Fruit fly (Drosophila melanogaster) whole organism, prepupa: ENCODE measurements around the gene CG33920.
A peak's percentile ranks its signal among the peaks of the same experiment; 100 is the strongest.

Experiments
- Blimp-1 ChIP-seq: fragments of 200-800 bp; sonication (Bioruptor generic); optimal IDR thresholded peaks from 3 replicates; lab custom pipeline; 2017; ENCODE audit warnings: missing biosample characterization, missing genetic modification characterization, mild to moderate bottlenecking, moderate library complexity, missing genetic modification reagents
- CG10631 ChIP-seq: fragments of 200-800 bp; sonication (Bioruptor generic); optimal IDR thresholded peaks from 2 replicates; lab custom pipeline; 2016; ENCODE audit warnings: missing biosample characterization, missing genetic modification characterization
- CG10669 ChIP-seq: fragments of 200-800 bp; sonication (Bioruptor generic); optimal IDR thresholded peaks from 3 replicates; lab custom pipeline; 2018; ENCODE audit warnings: missing biosample characterization, mild to moderate bottlenecking, missing genetic modification characterization, moderate library complexity
- CG11294 ChIP-seq: fragments of 200-800 bp; sonication (Bioruptor generic); IDR thresholded peaks from 2 replicates; pipeline ENCODE4 v1.3.6; 2022; ENCODE audit warnings: missing biosample characterization, missing genetic modification characterization
- CG11762 ChIP-seq: fragments of 200-800 bp; sonication (Bioruptor generic); optimal IDR thresholded peaks from 3 replicates; lab custom pipeline; 2016; ENCODE audit warnings: missing biosample characterization, missing genetic modification characterization; ENCODE audit not compliant: insufficient read depth
- CG11902 ChIP-seq: fragments of 200-800 bp; sonication (Bioruptor generic); optimal IDR thresholded peaks from 3 replicates; lab custom pipeline; 2016; ENCODE audit warnings: missing biosample characterization, missing genetic modification characterization
- CG15336 ChIP-seq: fragments of 200-800 bp; sonication (Bioruptor generic); IDR thresholded peaks from 2 replicates; pipeline ENCODE4 v1.3.6; 2022; ENCODE audit warnings: missing biosample characterization, missing genetic modification characterization
- CG1621 ChIP-seq: fragments of 200-800 bp; sonication (Bioruptor generic); optimal IDR thresholded peaks from 3 replicates; lab custom pipeline; 2018; ENCODE audit warnings: missing biosample characterization, mild to moderate bottlenecking, missing genetic modification characterization
- CG3032 ChIP-seq: fragments of 200-800 bp; optimal IDR thresholded peaks from 2 replicates; lab custom pipeline; 2019; ENCODE audit warnings: missing biosample characterization, mild to moderate bottlenecking, missing genetic modification characterization, moderate library complexity
- CG31627 ChIP-seq: fragments of 200-800 bp; sonication (Bioruptor generic); optimal IDR thresholded peaks from 3 replicates; lab custom pipeline; 2016; ENCODE audit warnings: missing biosample characterization, missing genetic modification characterization
- CG34406 ChIP-seq: fragments of 200-800 bp; sonication (Bioruptor generic); optimal IDR thresholded peaks from 3 replicates; lab custom pipeline; 2016; ENCODE audit warnings: missing biosample characterization, missing genetic modification characterization
- CG3919 ChIP-seq: fragments of 200-800 bp; sonication (Bioruptor generic); optimal IDR thresholded peaks from 3 replicates; lab custom pipeline; 2016; ENCODE audit warnings: missing biosample characterization, missing genetic modification characterization
- CG4318 ChIP-seq: fragments of 200-800 bp; sonication (Bioruptor generic); optimal IDR thresholded peaks from 3 replicates; lab custom pipeline; 2017; ENCODE audit warnings: missing biosample characterization, mild to moderate bottlenecking, missing genetic modification characterization
- CG6163 ChIP-seq: fragments of 200-800 bp; sonication (Bioruptor generic); IDR thresholded peaks from 3 replicates; pipeline ENCODE4 v1.3.6; 2022; ENCODE audit warnings: missing biosample characterization, missing genetic modification characterization
- CG6276 ChIP-seq: fragments of 200-800 bp; sonication (Bioruptor generic); optimal IDR thresholded peaks from 2 replicates; lab custom pipeline; 2017; ENCODE audit warnings: missing biosample characterization, mild to moderate bottlenecking, missing genetic modification characterization
- CG6808 ChIP-seq: fragments of 200-800 bp; sonication (Bioruptor generic); optimal IDR thresholded peaks from 3 replicates; lab custom pipeline; 2017; ENCODE audit warnings: missing biosample characterization, missing genetic modification characterization, mild to moderate bottlenecking, moderate library complexity, missing genetic modification reagents
- CG7368 ChIP-seq: fragments of 200-800 bp; sonication (Bioruptor generic); optimal IDR thresholded peaks from 3 replicates; lab custom pipeline; 2016; ENCODE audit warnings: missing biosample characterization, missing genetic modification characterization
- CG8119 ChIP-seq: fragments of 200-800 bp; sonication (Bioruptor generic); IDR thresholded peaks from 3 replicates; pipeline ENCODE4 v1.3.6; 2022; ENCODE audit warnings: missing biosample characterization, missing genetic modification characterization
- Eip75B ChIP-seq: fragments of 200-800 bp; sonication (Bioruptor generic); optimal IDR thresholded peaks from 3 replicates; lab custom pipeline; 2016; ENCODE audit warnings: missing biosample characterization, missing genetic modification characterization
- Eip78C ChIP-seq: fragments of 200-800 bp; sonication (Bioruptor generic); peaks from one replicate; lab custom pipeline; 2016; ENCODE audit warnings: missing biosample characterization, missing genetic modification characterization
- Eip93F ChIP-seq: fragments of 200-800 bp; sonication (Bioruptor generic); optimal IDR thresholded peaks from 2 replicates; lab custom pipeline; 2016; ENCODE audit warnings: missing biosample characterization, mild to moderate bottlenecking, missing genetic modification characterization
- Ets21C ChIP-seq: fragments of 200-800 bp; sonication (Bioruptor generic); optimal IDR thresholded peaks from 3 replicates; lab custom pipeline; 2016; ENCODE audit warnings: missing biosample characterization, missing genetic modification characterization
- Ets96B ChIP-seq: fragments of 200-800 bp; optimal IDR thresholded peaks from 2 replicates; lab custom pipeline; 2019; ENCODE audit warnings: missing biosample characterization, mild to moderate bottlenecking, missing genetic modification characterization, moderate library complexity
- Gug ChIP-seq: fragments of 200-800 bp; sonication (Bioruptor generic); IDR thresholded peaks from 2 replicates; pipeline ENCODE4 v1.3.6; 2022; ENCODE audit warnings: missing biosample characterization, missing genetic modification characterization
- Hr38 ChIP-seq: sonication (Bioruptor generic); optimal IDR thresholded peaks from 2 replicates; lab custom pipeline; 2016; ENCODE audit warnings: missing biosample characterization, missing genetic modification characterization
- Hr4 ChIP-seq: fragments of 200-800 bp; sonication (Bioruptor generic); optimal IDR thresholded peaks from 3 replicates; lab custom pipeline; 2016; ENCODE audit warnings: missing biosample characterization, missing genetic modification characterization
- Met ChIP-seq: fragments of 200-800 bp; sonication (Bioruptor generic); optimal IDR thresholded peaks from 3 replicates; lab custom pipeline; 2016; ENCODE audit warnings: missing biosample characterization, missing genetic modification characterization
- OdsH ChIP-seq: fragments of 200-800 bp; sonication (Bioruptor generic); optimal IDR thresholded peaks from 3 replicates; lab custom pipeline; 2016; ENCODE audit warnings: missing biosample characterization, missing genetic modification characterization
- Smox ChIP-seq: fragments of 200-800 bp; sonication (Bioruptor generic); optimal IDR thresholded peaks from 3 replicates; lab custom pipeline; 2016; ENCODE audit warnings: missing biosample characterization, missing genetic modification characterization
- Sox14 ChIP-seq: fragments of 200-800 bp; sonication (Bioruptor generic); optimal IDR thresholded peaks from 3 replicates; lab custom pipeline; 2016; ENCODE audit warnings: missing biosample characterization, missing genetic modification characterization
- Sox15 ChIP-seq: fragments of 200-800 bp; sonication (Bioruptor generic); optimal IDR thresholded peaks from 3 replicates; lab custom pipeline; 2016; ENCODE audit warnings: missing biosample characterization, missing genetic modification characterization
- achi ChIP-seq: fragments of 200-800 bp; sonication (Bioruptor generic); optimal IDR thresholded peaks from 3 replicates; lab custom pipeline; 2016; ENCODE audit warnings: missing biosample characterization, missing genetic modification characterization
- acj6 ChIP-seq: fragments of 200-800 bp; sonication (Bioruptor generic); optimal IDR thresholded peaks from 3 replicates; lab custom pipeline; 2016; ENCODE audit warnings: missing biosample characterization, missing genetic modification characterization
- cyc ChIP-seq: fragments of 200-800 bp; sonication (Bioruptor generic); optimal IDR thresholded peaks from 3 replicates; lab custom pipeline; 2016; ENCODE audit warnings: missing biosample characterization, missing genetic modification characterization
- dac ChIP-seq: fragments of 200-800 bp; sonication (Bioruptor generic); optimal IDR thresholded peaks from 2 replicates; lab custom pipeline; 2017; ENCODE audit warnings: missing biosample characterization, mild to moderate bottlenecking, missing genetic modification characterization
- dsx ChIP-seq: fragments of 200-800 bp; optimal IDR thresholded peaks from 3 replicates; lab custom pipeline; 2019; ENCODE audit warnings: missing biosample characterization, mild to moderate bottlenecking, missing genetic modification characterization, moderate library complexity; ENCODE audit not compliant: poor library complexity, severe bottlenecking
- eg ChIP-seq: fragments of 200-800 bp; sonication (Bioruptor generic); IDR thresholded peaks from 3 replicates; pipeline ENCODE4 v1.3.6; 2022; ENCODE audit warnings: missing biosample characterization, missing genetic modification characterization
- esn ChIP-seq: fragments of 200-800 bp; sonication (Bioruptor generic); optimal IDR thresholded peaks from 2 replicates; lab custom pipeline; 2016; ENCODE audit warnings: missing biosample characterization, mild to moderate bottlenecking, missing genetic modification characterization, moderate library complexity
- fd59A ChIP-seq: fragments of 200-800 bp; sonication (Bioruptor generic); optimal IDR thresholded peaks from 2 replicates; lab custom pipeline; 2017; ENCODE audit warnings: missing biosample characterization, mild to moderate bottlenecking, missing genetic modification characterization, missing genetic modification reagents
- fkh ChIP-seq: fragments of 200-800 bp; sonication (Bioruptor generic); optimal IDR thresholded peaks from 3 replicates; lab custom pipeline; 2017; ENCODE audit warnings: missing biosample characterization, mild to moderate bottlenecking, missing genetic modification characterization, moderate library complexity
- lz ChIP-seq: fragments of 200-800 bp; sonication (Bioruptor generic); optimal IDR thresholded peaks from 3 replicates; lab custom pipeline; 2016; ENCODE audit warnings: missing biosample characterization, missing genetic modification characterization
- net ChIP-seq: fragments of 200-800 bp; sonication (Bioruptor generic); optimal IDR thresholded peaks from 3 replicates; lab custom pipeline; 2016; ENCODE audit warnings: missing biosample characterization, missing genetic modification characterization
- spab ChIP-seq: fragments of 200-800 bp; sonication (Bioruptor generic); optimal IDR thresholded peaks from 2 replicates; lab custom pipeline; 2017; ENCODE audit warnings: missing biosample characterization, mild to moderate bottlenecking, missing genetic modification characterization, missing genetic modification reagents
- svp ChIP-seq: fragments of 200-800 bp; sonication (Bioruptor generic); peaks from one replicate; lab custom pipeline; 2016; ENCODE audit warnings: missing biosample characterization, missing genetic modification characterization
- topi ChIP-seq: fragments of 200-800 bp; sonication (Bioruptor generic); optimal IDR thresholded peaks from 3 replicates; lab custom pipeline; 2016; ENCODE audit warnings: missing biosample characterization, missing genetic modification characterization
- vri ChIP-seq: fragments of 200-800 bp; sonication (Bioruptor generic); optimal IDR thresholded peaks from 3 replicates; lab custom pipeline; 2016; ENCODE audit warnings: missing biosample characterization, mild to moderate bottlenecking, missing genetic modification characterization

The CG33920 gene

dm6 chr3R:31062344-31062964 lies 17.5 kb upstream of the CG33920 start (continued):
- TF ChIP-seq spab (GFP tag; lab: Kevin White, UChicago) (peak; percentile 74), CG6276 (GFP tag; lab: Kevin White, UChicago) (peak; percentile 58), CG3919 (GFP tag; lab: Kevin White, UChicago) (peak; percentile 35), CG34406 (GFP tag; lab: Kevin White, UChicago) (peak; percentile 66), Met (GFP tag; lab: Kevin White, UChicago) (peak; percentile 63), vri (GFP tag; lab: Kevin White, UChicago) (peak; percentile 64), net (GFP tag; lab: Kevin White, UChicago) (peak; percentile 85), lz (GFP tag; lab: Kevin White, UChicago) (peak; percentile 56), CG3032 (peak; percentile 71), CG11294 (GFP tag; lab: Robert Waterston, UW) (peak; percentile 39; the same call in 1 of the 2 replicates), Eip75B (peak; percentile 18), CG11762 (GFP tag; lab: Kevin White, UChicago) (peak; percentile 25)
- TF ChIP-seq, all 60 proteins: peak for 53

DNA sequence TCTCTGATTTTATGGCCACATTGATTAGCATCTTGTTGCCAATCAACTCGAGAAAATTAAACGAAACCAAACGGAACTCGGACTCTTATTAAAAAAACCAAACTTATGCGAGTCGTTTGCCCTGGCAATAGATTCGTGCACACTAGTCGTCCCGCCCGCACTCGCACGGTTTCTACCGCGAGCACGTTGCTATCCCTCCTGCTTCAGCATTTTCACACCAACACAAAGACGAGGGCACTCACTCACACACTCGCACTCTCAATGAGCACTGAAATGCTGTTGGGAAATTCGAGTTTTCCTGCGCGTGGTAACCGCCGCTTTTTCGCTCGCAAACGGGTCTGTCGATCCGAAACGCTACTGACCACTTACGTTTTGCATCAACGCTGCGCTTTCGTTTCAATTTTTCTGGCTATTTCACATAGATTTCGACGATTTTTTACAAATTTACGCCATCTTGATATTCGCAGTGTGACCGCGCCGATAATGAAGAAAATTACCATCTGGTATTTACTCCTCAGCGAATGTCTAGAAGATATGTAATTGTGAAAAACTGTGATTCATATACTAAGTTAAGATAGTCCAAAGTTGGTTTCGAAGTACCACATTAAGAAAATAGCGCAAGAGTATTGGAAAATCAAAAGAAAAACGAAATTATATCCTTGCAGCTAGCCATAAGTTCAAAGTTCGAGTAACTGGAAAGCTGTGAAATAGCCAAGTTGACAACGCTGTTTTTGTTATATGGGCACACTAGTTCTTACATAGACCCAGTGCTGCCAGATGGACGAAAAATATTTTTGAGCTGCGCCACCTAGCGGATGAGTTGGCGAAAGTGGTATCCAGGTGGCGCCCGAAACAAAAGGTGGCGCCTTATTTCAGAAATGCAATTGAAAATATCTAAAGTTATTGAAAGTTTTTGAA lies 16.1 kb upstream of the CG33920 start, which contains the start of gene dco:
TSS of gene dco (minus strand) at position 503 of the 918 bp plus-strand sequence.
- TF ChIP-seq eg: no peak; the same call in 2 of the 3 replicates
- TF ChIP-seq Ets21C (GFP tag; lab: Kevin White, UChicago): peak; percentile 14
- peak; percentile 51 for TF ChIP-seq esn (GFP tag; lab: Kevin White, UChicago)
- TF ChIP-seq OdsH (GFP tag; lab: Kevin White, UChicago): no peak
- no peak for TF ChIP-seq Blimp-1
- TF ChIP-seq CG11902 (GFP tag; lab: Kevin White, UChicago): peak; percentile 60
- TF ChIP-seq Eip78C (GFP tag; lab: Kevin White, UChicago): no peak
- peak; percentile 16 for TF ChIP-seq Eip75B
- no peak for TF ChIP-seq CG7368
- TF ChIP-seq achi (GFP tag; lab: Kevin White, UChicago): peak; percentile 1
- TF ChIP-seq Hr4 (GFP tag; lab: Kevin White, UChicago): peak; percentile 32
- TF ChIP-seq fd59A (GFP tag; lab: Kevin White, UChicago): no peak
- no peak for TF ChIP-seq Eip93F (GFP tag; lab: Kevin White, UChicago)
- TF ChIP-seq CG1621 (tag; lab: Kevin White, UChicago): no peak
- no peak for TF ChIP-seq CG6163 (GFP tag; lab: Robert Waterston, UW)
- peak; percentile 92 for TF ChIP-seq cyc (GFP tag; lab: Kevin White, UChicago)
- no peak for TF ChIP-seq CG15336
- no peak for TF ChIP-seq dac (GFP tag; lab: Kevin White, UChicago)
- TF ChIP-seq CG10631: no peak
- TF ChIP-seq acj6 (GFP tag; lab: Kevin White, UChicago): peak; percentile 18
- no peak for TF ChIP-seq CG4318 (GFP tag; lab: Kevin White, UChicago)
- TF ChIP-seq Sox15: peak; percentile 4
- peak; percentile 80 for TF ChIP-seq svp (GFP tag; lab: Kevin White, UChicago)
- no peak for TF ChIP-seq vri (GFP tag; lab: Kevin White, UChicago)
- TF ChIP-seq CG10669 (GFP tag; lab: Kevin White, UChicago): no peak
- no peak for TF ChIP-seq dsx (GFP tag; lab: Kevin White, UChicago)
- no peak for TF ChIP-seq CG11762 (GFP tag; lab: Kevin White, UChicago)
- no peak for TF ChIP-seq fkh
- no peak for TF ChIP-seq CG11294 (GFP tag; lab: Robert Waterston, UW)
- TF ChIP-seq topi (GFP tag; lab: Kevin White, UChicago): peak; percentile 32
- TF ChIP-seq CG31627 (GFP tag; lab: Kevin White, UChicago): peak; percentile 81
- peak; percentile 54 for TF ChIP-seq Sox14 (GFP tag; lab: Kevin White, UChicago)
- TF ChIP-seq CG34406 (GFP tag; lab: Kevin White, UChicago): no peak
- peak; percentile 1 for TF ChIP-seq CG6808
- TF ChIP-seq Hr38: no peak
- no peak for TF ChIP-seq CG8119 (GFP tag; lab: Robert Waterston, UW)
- no peak for TF ChIP-seq Ets96B (tag; lab: Kevin White, UChicago)
- no peak for TF ChIP-seq Gug (GFP tag; lab: Robert Waterston, UW)
- TF ChIP-seq Met (GFP tag; lab: Kevin White, UChicago): peak; percentile 46
- TF ChIP-seq Smox (GFP tag; lab: Kevin White, UChicago): peak; percentile 5
- no peak for TF ChIP-seq CG6276 (GFP tag; lab: Kevin White, UChicago)
- peak; percentile 32 for TF ChIP-seq CG3032
